Worm (Caenorhabditis elegans) whole organism, late embryonic: Measurements from ENCODE around the gene K01A12.3.

ENCODE experiments used
- C08G9.2 ChIP-seq: sonication (generic microtip); optimal IDR thresholded peaks from 2 replicates; lab custom pipeline; 2016; ENCODE audit warnings: mild to moderate bottlenecking, missing genetic modification characterization, moderate library complexity, missing compliant biosample characterization
- C38D4.7 ChIP-seq: fragments of 200-800 bp; sonication (Bioruptor generic); optimal IDR thresholded peaks from 2 replicates; lab custom pipeline; 2018; ENCODE audit warnings: mild to moderate bottlenecking, missing genetic modification characterization, moderate library complexity, missing compliant biosample characterization
- F13H6.1 ChIP-seq: sonication (generic microtip); optimal IDR thresholded peaks from 2 replicates; lab custom pipeline; 2016; ENCODE audit warnings: missing genetic modification characterization, missing compliant biosample characterization
- K02D7.2 ChIP-seq: sonication (generic microtip); optimal IDR thresholded peaks from 2 replicates; lab custom pipeline; 2017; ENCODE audit warnings: mild to moderate bottlenecking, missing genetic modification characterization, missing compliant biosample characterization
- K09A11.1 ChIP-seq: sonication (generic microtip); optimal IDR thresholded peaks from 2 replicates; lab custom pipeline; 2017; ENCODE audit warnings: antibody characterized with exemption, mild to moderate bottlenecking, missing genetic modification characterization, missing compliant biosample characterization; ENCODE audit not compliant: insufficient read depth
- Y22D7AL.16 ChIP-seq: sonication (generic microtip); optimal IDR thresholded peaks from 2 replicates; lab custom pipeline; 2016; ENCODE audit warnings: missing genetic modification characterization, missing compliant biosample characterization
- ahr-1 ChIP-seq: sonication (generic microtip); optimal IDR thresholded peaks from 2 replicates; lab custom pipeline; 2016; ENCODE audit warnings: missing genetic modification characterization, missing compliant biosample characterization
- ama-1 ChIP-seq: fragments of 150-350 bp; optimal IDR thresholded peaks from 2 replicates; lab custom pipeline; 2014
- ceh-19 ChIP-seq: fragments of 200-800 bp; sonication (Bioruptor generic); optimal IDR thresholded peaks from 2 replicates; lab custom pipeline; 2018; ENCODE audit warnings: mild to moderate bottlenecking, missing genetic modification characterization, missing compliant biosample characterization
- ceh-2 ChIP-seq: sonication (generic microtip); optimal IDR thresholded peaks from 2 replicates; lab custom pipeline; 2016; ENCODE audit warnings: missing genotype, missing genetic modification characterization, missing compliant biosample characterization
- ceh-22 ChIP-seq: sonication (generic microtip); optimal IDR thresholded peaks from 2 replicates; lab custom pipeline; 2017; ENCODE audit warnings: missing biosample characterization, missing genetic modification characterization
- ceh-24 ChIP-seq: sonication (generic microtip); optimal IDR thresholded peaks from 2 replicates; lab custom pipeline; 2016; ENCODE audit warnings: mild to moderate bottlenecking, missing genetic modification characterization, missing compliant biosample characterization
- ceh-30 ChIP-seq: fragments of 150-350 bp; optimal IDR thresholded peaks from 2 replicates; lab custom pipeline; 2014; ENCODE audit warnings: missing biosample characterization, missing genetic modification characterization
- ceh-31 ChIP-seq: sonication (generic microtip); optimal IDR thresholded peaks from 2 replicates; lab custom pipeline; 2016; ENCODE audit warnings: missing genetic modification characterization, missing compliant biosample characterization
- ceh-45 ChIP-seq: fragments of 200-800 bp; sonication (Bioruptor generic); IDR thresholded peaks from 2 replicates; pipeline ENCODE4 v1.3.6; 2022; ENCODE audit warnings: missing genetic modification reagents, missing genetic modification characterization, missing compliant biosample characterization
- ceh-48 ChIP-seq: sonication (generic microtip); optimal IDR thresholded peaks from 2 replicates; lab custom pipeline; 2016; ENCODE audit warnings: missing genetic modification characterization, inconsistent platforms, missing compliant biosample characterization
- ceh-6 ChIP-seq: fragments of 200-800 bp; sonication (Bioruptor generic); optimal IDR thresholded peaks from 2 replicates; lab custom pipeline; 2018; ENCODE audit warnings: mild to moderate bottlenecking, missing genetic modification characterization, missing compliant biosample characterization
- che-1 ChIP-seq: sonication (generic microtip); optimal IDR thresholded peaks from 2 replicates; lab custom pipeline; 2016; ENCODE audit warnings: mild to moderate bottlenecking, missing genetic modification characterization, missing compliant biosample characterization
- dve-1 ChIP-seq: sonication (generic microtip); optimal IDR thresholded peaks from 2 replicates; lab custom pipeline; 2017; ENCODE audit warnings: antibody characterized with exemption, mild to moderate bottlenecking, missing genetic modification characterization, missing compliant biosample characterization
- elt-2 ChIP-seq: sonication (generic microtip); optimal IDR thresholded peaks from 2 replicates; lab custom pipeline; 2016; ENCODE audit warnings: missing genetic modification reagents, missing genetic modification characterization, missing compliant biosample characterization
- ets-4 ChIP-seq: sonication (generic microtip); optimal IDR thresholded peaks from 2 replicates; lab custom pipeline; 2016; ENCODE audit warnings: missing genetic modification characterization, missing compliant biosample characterization
- eyg-1 ChIP-seq: sonication (generic microtip); optimal IDR thresholded peaks from 2 replicates; lab custom pipeline; 2016; ENCODE audit warnings: missing genotype, missing genetic modification characterization, missing compliant biosample characterization
- fax-1 ChIP-seq: sonication (generic microtip); optimal IDR thresholded peaks from 2 replicates; lab custom pipeline; 2016; ENCODE audit warnings: missing genotype, missing genetic modification characterization, missing compliant biosample characterization
- fkh-10 ChIP-seq: fragments of 150-350 bp; optimal IDR thresholded peaks from 2 replicates; lab custom pipeline; 2014; ENCODE audit warnings: missing biosample characterization, missing genetic modification reagents, missing genetic modification characterization
- fkh-6 ChIP-seq: sonication (generic microtip); optimal IDR thresholded peaks from 2 replicates; lab custom pipeline; 2016; ENCODE audit warnings: missing genetic modification characterization, missing compliant biosample characterization
- madf-2 ChIP-seq: sonication (generic microtip); optimal IDR thresholded peaks from 2 replicates; lab custom pipeline; 2017; ENCODE audit warnings: missing genetic modification characterization, missing compliant biosample characterization
- mec-3 ChIP-seq: sonication (generic microtip); optimal IDR thresholded peaks from 2 replicates; lab custom pipeline; 2016; ENCODE audit warnings: borderline replicate concordance, missing genetic modification characterization, missing compliant biosample characterization
- nfya-1 ChIP-seq: sonication (generic microtip); optimal IDR thresholded peaks from 2 replicates; lab custom pipeline; 2017; ENCODE audit warnings: missing genetic modification characterization, mild to moderate bottlenecking, missing compliant biosample characterization, antibody characterized with exemption, moderate library complexity
- nhr-232 ChIP-seq: sonication (generic microtip); optimal IDR thresholded peaks from 2 replicates; lab custom pipeline; 2016; ENCODE audit warnings: missing genetic modification characterization, missing compliant biosample characterization
- odd-2 ChIP-seq: sonication (generic microtip); optimal IDR thresholded peaks from 2 replicates; lab custom pipeline; 2017; ENCODE audit warnings: antibody characterized with exemption, mild to moderate bottlenecking, missing genetic modification characterization, missing compliant biosample characterization
- pag-3 ChIP-seq: sonication (generic microtip); optimal IDR thresholded peaks from 2 replicates; lab custom pipeline; 2016; ENCODE audit warnings: missing compliant biosample characterization, missing genetic modification characterization, borderline replicate concordance
- pha-2 ChIP-seq: sonication (generic microtip); optimal IDR thresholded peaks from 2 replicates; lab custom pipeline; 2017; ENCODE audit warnings: mild to moderate bottlenecking, missing genetic modification characterization, missing compliant biosample characterization
- pqm-1 ChIP-seq: sonication (generic microtip); optimal IDR thresholded peaks from 2 replicates; lab custom pipeline; 2016; ENCODE audit warnings: missing genetic modification characterization, missing compliant biosample characterization
- ref-2 ChIP-seq: sonication (generic microtip); optimal IDR thresholded peaks from 2 replicates; lab custom pipeline; 2016; ENCODE audit warnings: missing genetic modification characterization, missing compliant biosample characterization
- rnt-1 ChIP-seq: sonication (generic microtip); optimal IDR thresholded peaks from 2 replicates; lab custom pipeline; 2016; ENCODE audit warnings: missing genetic modification characterization, missing compliant biosample characterization
- sdc-2 ChIP-seq: sonication (generic microtip); optimal IDR thresholded peaks from 2 replicates; lab custom pipeline; 2016; ENCODE audit warnings: missing genotype, missing genetic modification characterization, missing compliant biosample characterization
- sox-4 ChIP-seq: sonication (generic microtip); optimal IDR thresholded peaks from 2 replicates; lab custom pipeline; 2017; ENCODE audit warnings: mild to moderate bottlenecking, missing genetic modification characterization, inconsistent platforms, missing compliant biosample characterization
- ttx-3 ChIP-seq: sonication (generic microtip); optimal IDR thresholded peaks from 2 replicates; lab custom pipeline; 2016; ENCODE audit warnings: missing genetic modification reagents, missing genetic modification characterization, missing compliant biosample characterization
- unc-3 ChIP-seq, 2 experiments: fragments of 200-800 bp in 1 of 2; sonication (Bioruptor generic) in 1 of 2; sonication (generic microtip) in 1 of 2; conservative IDR thresholded peaks in 1 of 2; optimal IDR thresholded peaks in 1 of 2; 2 replicates each; pipeline versions ENCODE4 v1.3.6 to Lab custom; 2016 to 2022; ENCODE audit warnings: missing compliant biosample characterization in 2 of 2, missing genetic modification characterization in 2 of 2, missing genetic modification reagents in 1 of 2
- unc-42 ChIP-seq: sonication (generic microtip); optimal IDR thresholded peaks from 2 replicates; lab custom pipeline; 2016; ENCODE audit warnings: missing genotype, missing genetic modification characterization, missing compliant biosample characterization
- unc-86 ChIP-seq: sonication (generic microtip); optimal IDR thresholded peaks from 2 replicates; lab custom pipeline; 2016; ENCODE audit warnings: missing genetic modification characterization, missing compliant biosample characterization
- zip-5 ChIP-seq: sonication (generic microtip); optimal IDR thresholded peaks from 2 replicates; lab custom pipeline; 2016; ENCODE audit warnings: missing genetic modification characterization, missing compliant biosample characterization
- ztf-16 ChIP-seq: sonication (generic microtip); optimal IDR thresholded peaks from 2 replicates; lab custom pipeline; 2017; ENCODE audit warnings: missing genetic modification characterization, missing compliant biosample characterization

Gene K01A12.3

ce11 chrX:8656019-8656418, 31.0 kb upstream of the K01A12.3 start:
- TF ChIP-seq ahr-1 (tag; lab: Kevin White, UChicago) (no peak), ref-2 (tag; lab: Kevin White, UChicago) (no peak), dve-1 (tag; lab: Kevin White, UChicago) (no peak), mec-3 (tag; lab: Kevin White, UChicago) (no peak), unc-42 (tag; lab: Kevin White, UChicago) (no peak), ceh-45 (GFP tag; lab: Robert Waterston, UW) (no peak), pag-3 (tag; lab: Kevin White, UChicago) (no peak), Y22D7AL.16 (no peak), nhr-232 (tag; lab: Kevin White, UChicago) (no peak), pha-2 (tag; lab: Kevin White, UChicago) (no peak), eyg-1 (tag; lab: Kevin White, UChicago) (no peak), C08G9.2 (tag; lab: Kevin White, UChicago) (no peak)

- TF ChIP-seq C38D4.7 (peak; percentile 18), elt-2 (tag; lab: Kevin White, UChicago) (peak; percentile 0), eyg-1 (tag; lab: Kevin White, UChicago) (no peak), che-1 (tag; lab: Kevin White, UChicago) (peak; percentile 31), ceh-24 (tag; lab: Kevin White, UChicago) (no peak), ceh-48 (tag; lab: Kevin White, UChicago) (no peak)
Measured at ce11 chrX:8650535-8650934, 25.5 kb upstream of the K01A12.3 start.

- TF ChIP-seq ceh-31 (tag; lab: Kevin White, UChicago), result peak; percentile 20
- TF ChIP-seq sox-4 (tag; lab: Kevin White, UChicago), result no peak
- no peak for TF ChIP-seq F13H6.1 (tag; lab: Kevin White, UChicago)
- TF ChIP-seq sdc-2 (tag; lab: Kevin White, UChicago), result no peak
- no peak for TF ChIP-seq odd-2 (tag; lab: Kevin White, UChicago)
- peak; percentile 90 for TF ChIP-seq unc-42 (tag; lab: Kevin White, UChicago)
Measured at ce11 chrX:8648582-8648981, 23.6 kb upstream of the K01A12.3 start.

- TF ChIP-seq C38D4.7 (no peak), ceh-6 (no peak), K09A11.1 (no peak)
Measured at ce11 chrX:8646997-8647396, 22.0 kb upstream of the K01A12.3 start, which contains the start of gene F12D9.2. F12D9.2 (minus strand) TSS chrX:8647097.

- TF ChIP-seq F13H6.1 (tag; lab: Kevin White, UChicago), result peak; percentile 3
- peak; percentile 67 for TF ChIP-seq unc-86 (tag; lab: Kevin White, UChicago)
- peak; percentile 66 for TF ChIP-seq C08G9.2 (tag; lab: Kevin White, UChicago)
- no peak for TF ChIP-seq ets-4 (tag; lab: Kevin White, UChicago)
- no peak for TF ChIP-seq mec-3 (tag; lab: Kevin White, UChicago)
- no peak for TF ChIP-seq ceh-31 (tag; lab: Kevin White, UChicago)
- peak; percentile 45 for TF ChIP-seq zip-5 (tag; lab: Kevin White, UChicago)
- peak; percentile 24 for TF ChIP-seq madf-2 (tag; lab: Kevin White, UChicago)
- TF ChIP-seq ceh-2 (tag; lab: Kevin White, UChicago), result peak; percentile 34
- TF ChIP-seq ceh-19 (GFP tag; lab: Kevin White, UChicago), result peak; percentile 62
- peak; percentile 79 for TF ChIP-seq unc-3 (GFP tag; conservative IDR thresholded peaks at IDR 0.05; lab: Robert Waterston, UW)
- peak; percentile 38 for TF ChIP-seq unc-3 (tag; optimal IDR thresholded peaks at IDR 0.05; lab: Kevin White, UChicago)
- peak; percentile 69 for TF ChIP-seq sox-4 (tag; lab: Kevin White, UChicago)
- no peak for TF ChIP-seq ceh-22 (tag; lab: Kevin White, UChicago)
- TF ChIP-seq ttx-3 (tag; lab: Kevin White, UChicago), result peak; percentile 69
- no peak for TF ChIP-seq ceh-30 (tag; lab: Kevin White, UChicago)
- peak; percentile 66 for TF ChIP-seq che-1 (tag; lab: Kevin White, UChicago)
- peak; percentile 13 for TF ChIP-seq fkh-6 (tag; lab: Kevin White, UChicago)
- TF ChIP-seq K09A11.1, result peak; percentile 25
- peak; percentile 55 for TF ChIP-seq ceh-48 (tag; lab: Kevin White, UChicago)
- TF ChIP-seq fax-1 (tag; lab: Kevin White, UChicago), result peak; percentile 59
- TF ChIP-seq K02D7.2 (tag; lab: Kevin White, UChicago), result peak; percentile 56
- TF ChIP-seq fkh-10 (GFP tag; lab: Kevin White, UChicago), result no peak
- no peak for TF ChIP-seq ama-1 (lab: Kevin White, UChicago)
- TF ChIP-seq rnt-1 (tag; lab: Kevin White, UChicago), result peak; percentile 21
- TF ChIP-seq ref-2 (tag; lab: Kevin White, UChicago), result no peak
- TF ChIP-seq ztf-16 (tag; lab: Kevin White, UChicago), result peak; percentile 66
- TF ChIP-seq nfya-1 (tag; lab: Kevin White, UChicago), result no peak
- peak; percentile 82 for TF ChIP-seq eyg-1 (tag; lab: Kevin White, UChicago)
- no peak for TF ChIP-seq pqm-1
Measured at ce11 chrX:8646287-8646686, 21.3 kb upstream of the K01A12.3 start.
